Fruit fly (Drosophila melanogaster): ENCODE measurements around the gene Caf1-180.
A peak's percentile ranks its signal among the peaks of the same experiment; 100 is the strongest.

Gene Caf1-180

DNA sequence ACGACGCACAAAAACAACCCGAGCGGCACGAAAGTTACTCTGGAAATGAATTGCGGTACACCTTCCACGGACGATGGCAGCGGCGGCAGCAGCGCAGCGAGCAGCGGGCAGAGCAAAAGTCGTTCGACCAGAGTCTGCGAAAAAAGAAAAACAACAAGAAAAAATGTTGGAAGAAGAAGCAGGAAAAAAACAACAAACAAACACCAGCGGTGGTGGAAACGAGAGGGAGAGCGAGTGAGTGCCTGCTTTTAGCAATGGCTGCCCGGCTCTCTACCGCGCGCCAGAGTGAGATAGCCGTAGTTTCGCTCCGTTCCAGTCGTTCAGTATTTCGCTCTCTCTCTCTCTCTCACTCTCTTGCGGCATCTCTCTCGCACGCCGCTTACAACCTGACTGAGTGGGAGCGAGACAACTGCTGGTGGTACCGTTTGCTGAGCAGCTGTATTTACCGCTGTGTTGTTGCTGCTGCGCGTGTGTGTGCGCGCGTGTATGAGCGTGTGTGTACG is 44.6 kb upstream of the Caf1-180 start, which contains the start of gene oc:
Gene oc (minus strand): TSS at position 51 of the 503 bp plus-strand sequence.
- peak; percentile 56 for TF ChIP-seq CG3032 (tag; optimal IDR thresholded peaks at IDR 0.05)
- TF ChIP-seq CG6854 (GFP tag; optimal IDR thresholded peaks at IDR 0.05), result no peak
- no peak for TF ChIP-seq Eip93F (GFP tag; optimal IDR thresholded peaks at IDR 0.05)
- TF ChIP-seq Lpt (GFP tag; optimal IDR thresholded peaks at IDR 0.05), result peak; percentile 58
- TF ChIP-seq vri (GFP tag; optimal IDR thresholded peaks at IDR 0.05), result peak; percentile 17
- no peak for TF ChIP-seq CG4318 (GFP tag; optimal IDR thresholded peaks at IDR 0.05)
- TF ChIP-seq dsx (GFP tag; optimal IDR thresholded peaks at IDR 0.05; ENCODE audit: poor library complexity, severe bottlenecking), result peak; percentile 78
- peak; percentile 45 for TF ChIP-seq CG11762 (GFP tag; optimal IDR thresholded peaks at IDR 0.05; ENCODE audit: insufficient read depth)
- TF ChIP-seq eg (GFP tag; IDR thresholded peaks at IDR 0.05), result peak; percentile 68; the same call in 2 of the 3 replicates
- TF ChIP-seq spab (GFP tag; optimal IDR thresholded peaks at IDR 0.05), result peak; percentile 29
- TF ChIP-seq CG1621 (tag; optimal IDR thresholded peaks at IDR 0.05), result peak; percentile 50
- TF ChIP-seq ss (GFP tag; optimal IDR thresholded peaks at IDR 0.05), result peak; percentile 68 to 79
- peak; percentile 46 for TF ChIP-seq CG8632 (GFP tag; optimal IDR thresholded peaks at IDR 0.05)
- TF ChIP-seq Hr4 (GFP tag; optimal IDR thresholded peaks at IDR 0.05), result no peak
- peak; percentile 60 for TF ChIP-seq CG32006 (GFP tag; optimal IDR thresholded peaks at IDR 0.05)
- 0 out of 2 replicates have a peak, but pooled peaks have one; percentile 16 for TF ChIP-seq CG11294 (GFP tag; IDR thresholded peaks at IDR 0.05)
- TF ChIP-seq CG6276 (GFP tag; optimal IDR thresholded peaks at IDR 0.05), result no peak
- peak; percentile 37 for TF ChIP-seq Met (GFP tag; optimal IDR thresholded peaks at IDR 0.05)
- TF ChIP-seq CG15336 (GFP tag; IDR thresholded peaks at IDR 0.05), result peak; percentile 52; the same call in 1 of the 2 replicates
- peak; percentile 97 for TF ChIP-seq fkh (GFP tag; optimal IDR thresholded peaks at IDR 0.05)
- peak; percentile 70 for TF ChIP-seq Eip78C (GFP tag)
- TF ChIP-seq CG6792 (GFP tag; optimal IDR thresholded peaks at IDR 0.05), result peak; percentile 38
- TF ChIP-seq acj6 (GFP tag; optimal IDR thresholded peaks at IDR 0.05), result no peak
- peak; percentile 41 for TF ChIP-seq CG10669 (GFP tag; optimal IDR thresholded peaks at IDR 0.05)
- peak; percentile 18 for TF ChIP-seq Smox (GFP tag; optimal IDR thresholded peaks at IDR 0.05)
- TF ChIP-seq CG7368 (GFP tag; optimal IDR thresholded peaks at IDR 0.05), result peak; percentile 43
- TF ChIP-seq fd85E (GFP tag; optimal IDR thresholded peaks at IDR 0.05), result no peak
- TF ChIP-seq cyc (GFP tag; optimal IDR thresholded peaks at IDR 0.05), result no peak
- TF ChIP-seq dac (GFP tag; optimal IDR thresholded peaks at IDR 0.05), result no peak
- TF ChIP-seq CG9139 (GFP tag; optimal IDR thresholded peaks at IDR 0.05), result peak; percentile 66
- peak; percentile 19 for TF ChIP-seq Sox102F (GFP tag; optimal IDR thresholded peaks at IDR 0.05)
- TF ChIP-seq CG11902 (GFP tag; optimal IDR thresholded peaks at IDR 0.05), result no peak
- TF ChIP-seq CG6163 (GFP tag; IDR thresholded peaks at IDR 0.05), result peak; percentile 86
- no peak for TF ChIP-seq CG31627 (GFP tag; optimal IDR thresholded peaks at IDR 0.05)
- peak; percentile 46 for TF ChIP-seq Sox14 (GFP tag; optimal IDR thresholded peaks at IDR 0.05)
- no peak for TF ChIP-seq Sox15 (GFP tag; optimal IDR thresholded peaks at IDR 0.05)
- peak; percentile 43 for TF ChIP-seq achi (GFP tag; optimal IDR thresholded peaks at IDR 0.05)
- 0 out of 2 replicates have a peak, but pooled peaks have one; percentile 22 for TF ChIP-seq Gug (GFP tag; IDR thresholded peaks at IDR 0.05)
- peak; percentile 15 for TF ChIP-seq topi (GFP tag; optimal IDR thresholded peaks at IDR 0.05)
- TF ChIP-seq svp (GFP tag), result no peak
- peak; percentile 32 for TF ChIP-seq OdsH (GFP tag; optimal IDR thresholded peaks at IDR 0.05)
- peak; percentile 33 for TF ChIP-seq CG34406 (GFP tag; optimal IDR thresholded peaks at IDR 0.05)
- peak; percentile 5 for TF ChIP-seq CG10631 (GFP tag; optimal IDR thresholded peaks at IDR 0.05)
- TF ChIP-seq fd59A (GFP tag; optimal IDR thresholded peaks at IDR 0.05), result peak; percentile 25
- peak; percentile 36 for TF ChIP-seq Ets96B (tag; optimal IDR thresholded peaks at IDR 0.05)
- peak; percentile 28 to 49 for TF ChIP-seq salr (GFP tag; optimal IDR thresholded peaks at IDR 0.05)
- TF ChIP-seq lz (GFP tag; optimal IDR thresholded peaks at IDR 0.05), result no peak
- no peak for TF ChIP-seq Hr38 (GFP tag; optimal IDR thresholded peaks at IDR 0.05)
- no peak for TF ChIP-seq CG8319 (GFP tag; optimal IDR thresholded peaks at IDR 0.05)
- peak; percentile 21 for TF ChIP-seq Eip75B (GFP tag; optimal IDR thresholded peaks at IDR 0.05)
- TF ChIP-seq net (GFP tag; optimal IDR thresholded peaks at IDR 0.05), result peak; percentile 21
- TF ChIP-seq Ets21C (GFP tag; optimal IDR thresholded peaks at IDR 0.05), result peak; percentile 18

All from whole organism, prepupa.